Worm (Caenorhabditis elegans): Measurements from ENCODE around the gene arc-1.

DNA sequence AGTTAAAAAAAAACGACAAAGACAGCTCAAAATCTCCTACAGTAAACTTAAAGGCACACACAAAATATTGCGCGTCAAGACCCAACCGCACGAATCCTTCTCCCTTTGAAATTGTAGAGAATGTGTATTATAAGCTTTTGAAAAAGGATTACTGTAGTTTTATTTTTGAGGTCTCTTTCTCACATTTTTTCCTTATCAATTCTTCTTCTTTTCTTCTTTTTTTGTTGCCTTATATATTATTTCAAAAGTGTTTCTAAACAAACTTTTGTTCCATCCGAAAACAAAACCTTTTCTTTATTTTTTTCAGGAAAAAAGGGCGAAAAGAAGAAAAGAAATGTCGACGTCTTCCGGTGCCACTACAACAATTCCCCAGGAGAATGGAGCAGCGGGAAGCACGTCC is 5.7 kb downstream of the arc-1 start, which contains the start of gene ZK1320.13:
- TF ChIP-seq med-1 (GFP tag; optimal IDR thresholded peaks at IDR 0.05; ENCODE audit: insufficient read depth) (no peak), klf-2 (GFP tag; conservative IDR thresholded peaks at IDR 0.05) (no peak)
